Fruit fly (Drosophila melanogaster): ENCODE measurements around the gene CG12229.

dm6 chr3L:17421319-17421718 is 14.9 kb downstream of the CG12229 start, which contains the start of gene blot:
- no peak for TF ChIP-seq pan (optimal IDR thresholded peaks at IDR 0.05)
- peak; percentile 12 for TF ChIP-seq Dll (optimal IDR thresholded peaks at IDR 0.05)
- no peak for TF ChIP-seq psq (optimal IDR thresholded peaks at IDR 0.05)
- no peak for TF ChIP-seq CG8478 (optimal IDR thresholded peaks at IDR 0.05)
- TF ChIP-seq usp (GFP tag; optimal IDR thresholded peaks at IDR 0.05): no peak
